Worm (Caenorhabditis elegans) whole organism, young adult: ENCODE data around the gene acr-24.

Experiments used
- B0336.3 ChIP-seq: fragments of 200-800 bp; sonication (Bioruptor generic); IDR thresholded peaks from 2 replicates; pipeline ENCODE4 v1.3.6; 2022; ENCODE audit warnings: missing genetic modification characterization, missing compliant biosample characterization
- C06A6.2 ChIP-seq: fragments of 200-800 bp; sonication (Bioruptor generic); conservative IDR thresholded peaks from 2 replicates; pipeline ENCODE4 v1.3.6; 2022; ENCODE audit warnings: missing genetic modification characterization, missing compliant biosample characterization
- F22D6.2 ChIP-seq: sonication (generic microtip); optimal IDR thresholded peaks from 2 replicates; lab custom pipeline; 2016; ENCODE audit warnings: mild to moderate bottlenecking, missing genetic modification characterization, missing compliant biosample characterization
- F33H1.4 ChIP-seq: fragments of 200-800 bp; sonication (Bioruptor generic); IDR thresholded peaks from 2 replicates; pipeline ENCODE4 v1.3.6; 2022; ENCODE audit warnings: missing genetic modification reagents, missing genetic modification characterization, missing compliant biosample characterization
- F52B5.7 ChIP-seq: sonication (generic microtip); optimal IDR thresholded peaks from 2 replicates; lab custom pipeline; 2016; ENCODE audit warnings: mild to moderate bottlenecking, missing genetic modification characterization, missing compliant biosample characterization
- F57C9.4 ChIP-seq: sonication (generic microtip); optimal IDR thresholded peaks from 2 replicates; lab custom pipeline; 2017; ENCODE audit warnings: mild to moderate bottlenecking, missing genetic modification characterization, missing compliant biosample characterization
- T26A5.8 ChIP-seq: sonication (generic microtip); optimal IDR thresholded peaks from 2 replicates; lab custom pipeline; 2016; ENCODE audit warnings: missing genetic modification characterization, missing compliant biosample characterization
- Y67H2A.10 ChIP-seq: fragments of 200-800 bp; sonication (Bioruptor generic); conservative IDR thresholded peaks from 2 replicates; pipeline ENCODE4 v1.3.6; 2022; ENCODE audit warnings: missing genetic modification reagents, missing genetic modification characterization, missing compliant biosample characterization
- Y95B8A.8 ChIP-seq: fragments of 200-800 bp; sonication (Bioruptor generic); IDR thresholded peaks from 2 replicates; pipeline ENCODE4 v1.3.6; 2022; ENCODE audit warnings: missing genetic modification reagents, missing genetic modification characterization, missing compliant biosample characterization
- atf-7 ChIP-seq: sonication (generic microtip); optimal IDR thresholded peaks from 2 replicates; lab custom pipeline; 2017; ENCODE audit warnings: mild to moderate bottlenecking, missing genetic modification characterization, missing compliant biosample characterization
- bed-1 ChIP-seq: fragments of 200-800 bp; sonication (Bioruptor generic); IDR thresholded peaks from 2 replicates; pipeline ENCODE4 v1.3.6; 2022; ENCODE audit warnings: missing genetic modification reagents, missing genetic modification characterization, missing compliant biosample characterization
- ccch-3 ChIP-seq: fragments of 200-800 bp; sonication (Bioruptor generic); optimal IDR thresholded peaks from 2 replicates; lab custom pipeline; 2018; ENCODE audit warnings: mild to moderate bottlenecking, missing genetic modification characterization, missing compliant biosample characterization
- ceh-100 ChIP-seq: fragments of 200-800 bp; sonication (Bioruptor generic); IDR thresholded peaks from 2 replicates; pipeline ENCODE4 v1.3.6; 2022; ENCODE audit warnings: missing genetic modification reagents, missing genetic modification characterization, missing compliant biosample characterization
- ceh-27 ChIP-seq: fragments of 200-800 bp; sonication (Bioruptor generic); optimal IDR thresholded peaks from 2 replicates; lab custom pipeline; 2018; ENCODE audit warnings: mild to moderate bottlenecking, missing genetic modification characterization, moderate library complexity, missing compliant biosample characterization
- ceh-40 ChIP-seq: fragments of 200-800 bp; sonication (Bioruptor generic); IDR thresholded peaks from 2 replicates; pipeline ENCODE4 v1.3.6; 2022; ENCODE audit warnings: missing genetic modification characterization, missing compliant biosample characterization
- chd-7 ChIP-seq: sonication (generic microtip); optimal IDR thresholded peaks from 2 replicates; lab custom pipeline; 2016; ENCODE audit warnings: mild to moderate bottlenecking, missing genetic modification characterization, moderate library complexity, missing compliant biosample characterization
- dox-1 ChIP-seq: fragments of 200-800 bp; sonication (Bioruptor generic); IDR thresholded peaks from 2 replicates; pipeline ENCODE4 v1.3.6; 2022; ENCODE audit warnings: missing genetic modification reagents, missing genetic modification characterization, missing compliant biosample characterization
- dpff-1 ChIP-seq: sonication (generic microtip); optimal IDR thresholded peaks from 2 replicates; lab custom pipeline; 2017; ENCODE audit warnings: mild to moderate bottlenecking, missing genetic modification characterization, missing compliant biosample characterization
- egl-44 ChIP-seq: fragments of 200-800 bp; sonication (Bioruptor generic); IDR thresholded peaks from 2 replicates; pipeline ENCODE4 v1.3.6; 2022; ENCODE audit warnings: missing genetic modification reagents, missing genetic modification characterization, missing compliant biosample characterization
- ekl-4 ChIP-seq: fragments of 200-800 bp; sonication (Bioruptor generic); IDR thresholded peaks from 2 replicates; pipeline ENCODE4 v1.3.6; 2022; ENCODE audit warnings: missing genetic modification reagents, missing genetic modification characterization, missing compliant biosample characterization
- ets-4 ChIP-seq: fragments of 200-800 bp; sonication (Bioruptor generic); optimal IDR thresholded peaks from 2 replicates; lab custom pipeline; 2018; ENCODE audit warnings: mild to moderate bottlenecking, missing genetic modification characterization, missing compliant biosample characterization
- fkh-3 ChIP-seq: sonication (generic microtip); optimal IDR thresholded peaks from 2 replicates; lab custom pipeline; 2016; ENCODE audit warnings: mild to moderate bottlenecking, missing genetic modification characterization, missing compliant biosample characterization
- gei-17 ChIP-seq: fragments of 200-800 bp; sonication (Bioruptor generic); optimal IDR thresholded peaks from 2 replicates; lab custom pipeline; 2018; ENCODE audit warnings: mild to moderate bottlenecking, missing genetic modification characterization, missing compliant biosample characterization
- him-1 ChIP-seq: sonication (generic microtip); optimal IDR thresholded peaks from 2 replicates; lab custom pipeline; 2016; ENCODE audit warnings: missing genotype, missing genetic modification reagents, missing genetic modification characterization, missing compliant biosample characterization
- hlh-26 ChIP-seq: fragments of 200-800 bp; sonication (Bioruptor generic); conservative IDR thresholded peaks from 2 replicates; pipeline ENCODE4 v1.3.6; 2022; ENCODE audit warnings: missing genetic modification reagents, missing genetic modification characterization, missing compliant biosample characterization
- hmg-20 ChIP-seq: fragments of 200-800 bp; sonication (Bioruptor generic); IDR thresholded peaks from 2 replicates; pipeline ENCODE4 v1.3.6; 2022; ENCODE audit warnings: missing genetic modification reagents, missing genetic modification characterization, missing compliant biosample characterization
- let-607 ChIP-seq, 2 experiments: fragments of 200-800 bp in 1 of 2; sonication (Bioruptor generic) in 1 of 2; sonication (generic microtip) in 1 of 2; optimal IDR thresholded peaks; 2 replicates each; lab custom pipeline; 2016 to 2018; ENCODE audit warnings: mild to moderate bottlenecking in 2 of 2, missing compliant biosample characterization in 2 of 2, missing genetic modification characterization in 2 of 2, moderate library complexity in 2 of 2, missing genotype in 1 of 2
- lin-26 ChIP-seq: fragments of 200-800 bp; sonication (Bioruptor generic); IDR thresholded peaks from 2 replicates; pipeline ENCODE4 v1.3.6; 2022; ENCODE audit warnings: missing genetic modification reagents, missing genetic modification characterization, missing compliant biosample characterization
- lin-40 ChIP-seq: sonication (generic microtip); optimal IDR thresholded peaks from 2 replicates; lab custom pipeline; 2016; ENCODE audit warnings: missing genetic modification characterization, mild to moderate bottlenecking, missing compliant biosample characterization, missing genotype, missing genetic modification reagents
- lsl-1 ChIP-seq: fragments of 200-800 bp; sonication (Bioruptor generic); optimal IDR thresholded peaks from 2 replicates; lab custom pipeline; 2018; ENCODE audit warnings: mild to moderate bottlenecking, missing genetic modification characterization, moderate library complexity, missing compliant biosample characterization
- madf-3 ChIP-seq: fragments of 200-800 bp; sonication (Bioruptor generic); IDR thresholded peaks from 2 replicates; pipeline ENCODE4 v1.3.6; 2022; ENCODE audit warnings: missing genetic modification reagents, missing genetic modification characterization, missing compliant biosample characterization
- pbrm-1 ChIP-seq: fragments of 200-800 bp; sonication (Bioruptor generic); IDR thresholded peaks from 2 replicates; pipeline ENCODE4 v1.3.6; 2022; ENCODE audit warnings: missing genetic modification reagents, missing genetic modification characterization, missing compliant biosample characterization
- rec-8 ChIP-seq, 2 experiments: sonication (generic microtip); optimal IDR thresholded peaks; 2 replicates each; lab custom pipeline; 2016; ENCODE audit warnings: mild to moderate bottlenecking in 2 of 2, missing genetic modification characterization in 2 of 2, missing genetic modification reagents in 2 of 2, missing genotype in 2 of 2, missing biosample characterization in 1 of 2, missing compliant biosample characterization in 1 of 2, moderate library complexity in 1 of 2
- snpc-1.3 ChIP-seq: sonication (generic microtip); optimal IDR thresholded peaks from 2 replicates; lab custom pipeline; 2017; ENCODE audit warnings: missing genetic modification characterization, mild to moderate bottlenecking, missing compliant biosample characterization, antibody characterized with exemption, moderate library complexity, missing genotype, missing genetic modification reagents; ENCODE audit not compliant: insufficient read depth
- somi-1 ChIP-seq: fragments of 200-800 bp; sonication (Bioruptor generic); optimal IDR thresholded peaks from 2 replicates; lab custom pipeline; 2018; ENCODE audit warnings: mild to moderate bottlenecking, missing genetic modification characterization, missing compliant biosample characterization
- tbp1 ChIP-seq: fragments of 200-800 bp; sonication (Bioruptor generic); optimal IDR thresholded peaks from 2 replicates; lab custom pipeline; 2018; ENCODE audit warnings: mild to moderate bottlenecking, missing genetic modification characterization, missing compliant biosample characterization
- zim-3 ChIP-seq: sonication (generic microtip); optimal IDR thresholded peaks from 2 replicates; lab custom pipeline; 2017; ENCODE audit warnings: mild to moderate bottlenecking, missing genetic modification characterization, moderate library complexity, missing compliant biosample characterization
- ztf-25 ChIP-seq: fragments of 200-800 bp; sonication (Bioruptor generic); IDR thresholded peaks from 2 replicates; pipeline ENCODE4 v1.3.6; 2022; ENCODE audit warnings: missing genetic modification reagents, missing genetic modification characterization, missing compliant biosample characterization
- ztf-26 ChIP-seq: sonication (generic microtip); optimal IDR thresholded peaks from 2 replicates; lab custom pipeline; 2017; ENCODE audit warnings: missing genetic modification characterization, missing compliant biosample characterization
- ztf-28 ChIP-seq: fragments of 200-800 bp; sonication (Bioruptor generic); IDR thresholded peaks from 2 replicates; pipeline ENCODE4 v1.3.6; 2022; ENCODE audit warnings: missing genetic modification reagents, missing genetic modification characterization, missing compliant biosample characterization
- ztf-3 ChIP-seq: fragments of 200-800 bp; sonication (Bioruptor generic); optimal IDR thresholded peaks from 2 replicates; lab custom pipeline; 2018; ENCODE audit warnings: mild to moderate bottlenecking, missing genetic modification characterization, missing compliant biosample characterization

acr-24 gene

ce11 chrIV:15473588-15474271 lies 23.6 kb upstream of the acr-24 start, which contains the start of gene Y73F8A.26 (continued):
- TF ChIP-seq B0336.3 (GFP tag; lab: Robert Waterston, UW) (peak; percentile 78; the same call in 1 of the 2 replicates), let-607 (tag; optimal IDR thresholded peaks at IDR 0.05; lab: Kevin White, UChicago) (no peak), atf-7 (tag; lab: Kevin White, UChicago) (no peak), Y95B8A.8 (GFP tag; lab: Robert Waterston, UW) (no peak), F52B5.7 (tag; lab: Kevin White, UChicago) (no peak), ekl-4 (GFP tag; lab: Robert Waterston, UW) (no peak), dox-1 (GFP tag; lab: Robert Waterston, UW) (no peak), hmg-20 (GFP tag; lab: Robert Waterston, UW) (no peak), pbrm-1 (GFP tag; lab: Robert Waterston, UW) (peak; percentile 48; the same call in 1 of the 2 replicates), fkh-3 (no peak), tbp1 (GFP tag; lab: Kevin White, UChicago) (peak; percentile 3), ztf-28 (GFP tag; lab: Robert Waterston, UW) (no peak), T26A5.8 (tag; lab: Kevin White, UChicago) (no peak), Y67H2A.10 (GFP tag; lab: Robert Waterston, UW) (no peak), zim-3 (tag; lab: Kevin White, UChicago) (no peak), him-1 (peak; percentile 39), ceh-27 (GFP tag; lab: Kevin White, UChicago) (no peak), F33H1.4 (GFP tag; lab: Robert Waterston, UW) (no peak), ets-4 (GFP tag; lab: Kevin White, UChicago) (no peak), ztf-25 (GFP tag; lab: Robert Waterston, UW) (no peak), ccch-3 (no peak), snpc-1.3 (no peak), chd-7 (no peak), lsl-1 (GFP tag; lab: Kevin White, UChicago) (no peak), rec-8 (tag; optimal IDR thresholded peaks at IDR 0.05; lab: Kevin White, UChicago) (no peak), ztf-3 (GFP tag; lab: Kevin White, UChicago) (no peak), F22D6.2 (no peak), madf-3 (no peak), gei-17 (no peak), somi-1 (GFP tag; lab: Kevin White, UChicago) (no peak), ceh-40 (GFP tag; lab: Robert Waterston, UW) (no peak), ztf-26 (no peak), hlh-26 (GFP tag; lab: Robert Waterston, UW) (no peak), ceh-100 (no peak), bed-1 (GFP tag; lab: Robert Waterston, UW) (0 out of 2 replicates have a peak, but pooled peaks have one; percentile 13), egl-44 (GFP tag; lab: Robert Waterston, UW) (no peak), F57C9.4 (tag; lab: Kevin White, UChicago) (no peak), lin-26 (GFP tag; lab: Robert Waterston, UW) (peak; percentile 48; the same call in 1 of the 2 replicates), lin-40 (tag; lab: Kevin White, UChicago) (no peak), dpff-1 (tag; lab: Kevin White, UChicago) (no peak), C06A6.2 (no peak)
